Worm (Caenorhabditis elegans) whole organism, late embryonic: ENCODE results near the gene lgc-25.

Source experiments
- C08G9.2 ChIP-seq: sonication (generic microtip); optimal IDR thresholded peaks from 2 replicates; lab custom pipeline; 2016; ENCODE audit warnings: mild to moderate bottlenecking, missing genetic modification characterization, moderate library complexity, missing compliant biosample characterization
- K09A11.1 ChIP-seq: sonication (generic microtip); optimal IDR thresholded peaks from 2 replicates; lab custom pipeline; 2017; ENCODE audit warnings: antibody characterized with exemption, mild to moderate bottlenecking, missing genetic modification characterization, missing compliant biosample characterization; ENCODE audit not compliant: insufficient read depth
- T23F11.4 ChIP-seq: fragments of 200-800 bp; sonication (Bioruptor generic); optimal IDR thresholded peaks from 2 replicates; lab custom pipeline; 2018; ENCODE audit warnings: mild to moderate bottlenecking, missing genetic modification characterization, missing compliant biosample characterization
- ahr-1 ChIP-seq: sonication (generic microtip); optimal IDR thresholded peaks from 2 replicates; lab custom pipeline; 2016; ENCODE audit warnings: missing genetic modification characterization, missing compliant biosample characterization
- ceh-18 ChIP-seq: sonication (generic microtip); optimal IDR thresholded peaks from 2 replicates; lab custom pipeline; 2016; ENCODE audit warnings: missing genetic modification characterization, missing compliant biosample characterization
- ceh-19 ChIP-seq: fragments of 200-800 bp; sonication (Bioruptor generic); optimal IDR thresholded peaks from 2 replicates; lab custom pipeline; 2018; ENCODE audit warnings: mild to moderate bottlenecking, missing genetic modification characterization, missing compliant biosample characterization
- ceh-2 ChIP-seq: sonication (generic microtip); optimal IDR thresholded peaks from 2 replicates; lab custom pipeline; 2016; ENCODE audit warnings: missing genotype, missing genetic modification characterization, missing compliant biosample characterization
- ceh-22 ChIP-seq: sonication (generic microtip); optimal IDR thresholded peaks from 2 replicates; lab custom pipeline; 2017; ENCODE audit warnings: missing biosample characterization, missing genetic modification characterization
- ceh-24 ChIP-seq: sonication (generic microtip); optimal IDR thresholded peaks from 2 replicates; lab custom pipeline; 2016; ENCODE audit warnings: mild to moderate bottlenecking, missing genetic modification characterization, missing compliant biosample characterization
- ceh-31 ChIP-seq: sonication (generic microtip); optimal IDR thresholded peaks from 2 replicates; lab custom pipeline; 2016; ENCODE audit warnings: missing genetic modification characterization, missing compliant biosample characterization
- ceh-34 ChIP-seq: sonication (generic microtip); optimal IDR thresholded peaks from 2 replicates; lab custom pipeline; 2016; ENCODE audit warnings: mild to moderate bottlenecking, missing genetic modification characterization, missing compliant biosample characterization
- ceh-45 ChIP-seq: fragments of 200-800 bp; sonication (Bioruptor generic); IDR thresholded peaks from 2 replicates; pipeline ENCODE4 v1.3.6; 2022; ENCODE audit warnings: missing genetic modification reagents, missing genetic modification characterization, missing compliant biosample characterization
- ceh-48 ChIP-seq: sonication (generic microtip); optimal IDR thresholded peaks from 2 replicates; lab custom pipeline; 2016; ENCODE audit warnings: missing genetic modification characterization, inconsistent platforms, missing compliant biosample characterization
- ceh-9 ChIP-seq: sonication (generic microtip); optimal IDR thresholded peaks from 2 replicates; lab custom pipeline; 2016; ENCODE audit warnings: mild to moderate bottlenecking, missing genetic modification characterization, inconsistent platforms, missing compliant biosample characterization
- che-1 ChIP-seq: sonication (generic microtip); optimal IDR thresholded peaks from 2 replicates; lab custom pipeline; 2016; ENCODE audit warnings: mild to moderate bottlenecking, missing genetic modification characterization, missing compliant biosample characterization
- dmd-4 ChIP-seq: sonication (generic microtip); optimal IDR thresholded peaks from 2 replicates; lab custom pipeline; 2016; ENCODE audit warnings: borderline replicate concordance, missing genetic modification characterization, missing compliant biosample characterization
- ets-4 ChIP-seq: sonication (generic microtip); optimal IDR thresholded peaks from 2 replicates; lab custom pipeline; 2016; ENCODE audit warnings: missing genetic modification characterization, missing compliant biosample characterization
- fkh-10 ChIP-seq: fragments of 150-350 bp; optimal IDR thresholded peaks from 2 replicates; lab custom pipeline; 2014; ENCODE audit warnings: missing biosample characterization, missing genetic modification reagents, missing genetic modification characterization
- fkh-6 ChIP-seq: sonication (generic microtip); optimal IDR thresholded peaks from 2 replicates; lab custom pipeline; 2016; ENCODE audit warnings: missing genetic modification characterization, missing compliant biosample characterization
- gmeb-2 ChIP-seq: sonication (generic microtip); optimal IDR thresholded peaks from 2 replicates; lab custom pipeline; 2016; ENCODE audit warnings: missing genetic modification characterization, inconsistent platforms, missing compliant biosample characterization
- hlh-30 ChIP-seq: sonication (generic microtip); optimal IDR thresholded peaks from 2 replicates; lab custom pipeline; 2017; ENCODE audit warnings: antibody characterized with exemption, missing genetic modification characterization, missing compliant biosample characterization; ENCODE audit not compliant: insufficient read depth
- hlh-6 ChIP-seq: sonication (generic microtip); optimal IDR thresholded peaks from 2 replicates; lab custom pipeline; 2016; ENCODE audit warnings: missing genotype, missing genetic modification characterization, missing compliant biosample characterization
- hlh-8 ChIP-seq: sonication (generic microtip); optimal IDR thresholded peaks from 2 replicates; lab custom pipeline; 2016; ENCODE audit warnings: missing genotype, missing genetic modification characterization, missing compliant biosample characterization
- lin-11 ChIP-seq: fragments of 200-800 bp; sonication (Bioruptor generic); optimal IDR thresholded peaks from 2 replicates; lab custom pipeline; 2018; ENCODE audit warnings: mild to moderate bottlenecking, missing genetic modification characterization, missing compliant biosample characterization
- nfya-1 ChIP-seq: sonication (generic microtip); optimal IDR thresholded peaks from 2 replicates; lab custom pipeline; 2017; ENCODE audit warnings: missing genetic modification characterization, mild to moderate bottlenecking, missing compliant biosample characterization, antibody characterized with exemption, moderate library complexity
- nhr-11 ChIP-seq: fragments of 150-350 bp; optimal IDR thresholded peaks from 2 replicates; lab custom pipeline; 2014; ENCODE audit warnings: missing biosample characterization, missing genetic modification characterization
- npax-4 ChIP-seq: sonication (generic microtip); optimal IDR thresholded peaks from 2 replicates; lab custom pipeline; 2016; ENCODE audit warnings: missing genetic modification characterization, missing compliant biosample characterization
- pat-9 ChIP-seq: fragments of 200-800 bp; sonication (Bioruptor generic); optimal IDR thresholded peaks from 2 replicates; lab custom pipeline; 2018; ENCODE audit warnings: mild to moderate bottlenecking, missing genetic modification characterization, moderate library complexity, missing compliant biosample characterization
- pax-1 ChIP-seq: fragments of 150-350 bp; optimal IDR thresholded peaks from 2 replicates; lab custom pipeline; 2014; ENCODE audit warnings: missing biosample characterization, missing genetic modification characterization
- sox-4 ChIP-seq: sonication (generic microtip); optimal IDR thresholded peaks from 2 replicates; lab custom pipeline; 2017; ENCODE audit warnings: mild to moderate bottlenecking, missing genetic modification characterization, inconsistent platforms, missing compliant biosample characterization
- syd-9 ChIP-seq: sonication (generic microtip); optimal IDR thresholded peaks from 2 replicates; lab custom pipeline; 2016; ENCODE audit warnings: mild to moderate bottlenecking, missing genetic modification characterization, moderate library complexity, missing compliant biosample characterization
- tbx-2 ChIP-seq: sonication (generic microtip); optimal IDR thresholded peaks from 2 replicates; lab custom pipeline; 2016; ENCODE audit warnings: missing genetic modification characterization, missing compliant biosample characterization
- tbx-7 ChIP-seq: sonication (generic microtip); optimal IDR thresholded peaks from 2 replicates; lab custom pipeline; 2016; ENCODE audit warnings: missing genotype, missing genetic modification characterization, missing compliant biosample characterization
- unc-3 ChIP-seq, 2 experiments: fragments of 200-800 bp in 1 of 2; sonication (Bioruptor generic) in 1 of 2; sonication (generic microtip) in 1 of 2; conservative IDR thresholded peaks in 1 of 2; optimal IDR thresholded peaks in 1 of 2; 2 replicates each; pipeline versions ENCODE4 v1.3.6 to Lab custom; 2016 to 2022; ENCODE audit warnings: missing compliant biosample characterization in 2 of 2, missing genetic modification characterization in 2 of 2, missing genetic modification reagents in 1 of 2
- ztf-16 ChIP-seq: sonication (generic microtip); optimal IDR thresholded peaks from 2 replicates; lab custom pipeline; 2017; ENCODE audit warnings: missing genetic modification characterization, missing compliant biosample characterization

The lgc-25 gene

ce11 chrX:14134244-14134643 is 27.3 kb downstream of the lgc-25 start, which contains the start of gene F28H6.8:
Gene F28H6.8 (minus strand): TSS chrX:14134344.
- TF ChIP-seq ceh-31 (tag; lab: Kevin White, UChicago) (no peak), C08G9.2 (tag; lab: Kevin White, UChicago) (no peak), sox-4 (tag; lab: Kevin White, UChicago) (no peak), hlh-8 (tag; lab: Kevin White, UChicago) (no peak), ceh-2 (no peak), ceh-18 (tag; lab: Kevin White, UChicago) (no peak), dmd-4 (tag; lab: Kevin White, UChicago) (no peak), T23F11.4 (GFP tag; lab: Kevin White, UChicago) (no peak), ceh-19 (GFP tag; lab: Kevin White, UChicago) (no peak), hlh-6 (tag; lab: Kevin White, UChicago) (no peak), hlh-30 (tag; lab: Kevin White, UChicago) (no peak), pax-1 (no peak), ztf-16 (tag; lab: Kevin White, UChicago) (no peak), ceh-45 (no peak)

- TF ChIP-seq tbx-7 (tag; lab: Kevin White, UChicago) = no peak
- TF ChIP-seq lin-11 = no peak
- no peak for TF ChIP-seq fkh-10 (GFP tag; lab: Kevin White, UChicago)
- TF ChIP-seq pat-9 (tag; lab: Kevin White, UChicago) = no peak
- no peak for TF ChIP-seq ahr-1 (tag; lab: Kevin White, UChicago)
- TF ChIP-seq ceh-19 (GFP tag; lab: Kevin White, UChicago) = no peak
- no peak for TF ChIP-seq ceh-34 (tag; lab: Kevin White, UChicago)
- TF ChIP-seq syd-9 (tag; lab: Kevin White, UChicago) = no peak
- TF ChIP-seq, all 69 proteins: peak for 0
Measured at ce11 chrX:14132677-14133076, 28.9 kb downstream of the lgc-25 start.

ce11 chrX:14131476-14131875 is 30.1 kb downstream of the lgc-25 start:
- TF ChIP-seq fkh-6 (tag; lab: Kevin White, UChicago) (no peak), npax-4 (tag; lab: Kevin White, UChicago) (no peak)

ce11 chrX:14127291-14127922 is 34.1 kb downstream of the lgc-25 start, which contains the start of gene F28H6.4:
Gene F28H6.4 (plus strand): TSS chrX:14127872.
- peak; percentile 51 for TF ChIP-seq C08G9.2 (tag; lab: Kevin White, UChicago)
- peak; percentile 28 for TF ChIP-seq ets-4 (tag; lab: Kevin White, UChicago)
- no peak for TF ChIP-seq dmd-4 (tag; lab: Kevin White, UChicago)
- TF ChIP-seq nhr-11 (tag; lab: Kevin White, UChicago) = no peak
- peak; percentile 5 for TF ChIP-seq ceh-18 (tag; lab: Kevin White, UChicago)
- TF ChIP-seq ceh-22 (tag; lab: Kevin White, UChicago) = no peak
- TF ChIP-seq K09A11.1 = no peak
- no peak for TF ChIP-seq gmeb-2
- no peak for TF ChIP-seq ahr-1 (tag; lab: Kevin White, UChicago)
- peak; percentile 45 for TF ChIP-seq ceh-48
- no peak for TF ChIP-seq tbx-7 (tag; lab: Kevin White, UChicago)
- no peak for TF ChIP-seq hlh-30 (tag; lab: Kevin White, UChicago)
- peak; percentile 69 for TF ChIP-seq ceh-31 (tag; lab: Kevin White, UChicago)
- TF ChIP-seq ceh-9 (tag; lab: Kevin White, UChicago) = no peak
- peak; percentile 28 for TF ChIP-seq nfya-1
- TF ChIP-seq unc-3 (GFP tag; conservative IDR thresholded peaks at IDR 0.05; lab: Robert Waterston, UW) = no peak
- no peak for TF ChIP-seq unc-3 (tag; optimal IDR thresholded peaks at IDR 0.05; lab: Kevin White, UChicago)
- no peak for TF ChIP-seq ceh-24 (tag; lab: Kevin White, UChicago)
- TF ChIP-seq ceh-2 = peak; percentile 14
- TF ChIP-seq tbx-2 (tag; lab: Kevin White, UChicago) = peak; percentile 35
- TF ChIP-seq hlh-8 (tag; lab: Kevin White, UChicago) = no peak
- TF ChIP-seq che-1 = no peak
